Fruit fly (Drosophila melanogaster) whole organism, embryonic: ENCODE results near the gene CG14613.
A peak's percentile ranks its signal among the peaks of the same experiment; 100 is the strongest.

Experiments
- CG10274 ChIP-seq: fragments of 200-800 bp; sonication (Bioruptor generic); optimal IDR thresholded peaks from 3 replicates; lab custom pipeline; 2017; ENCODE audit warnings: missing biosample characterization, mild to moderate bottlenecking, missing genetic modification characterization
- CG12942 ChIP-seq: fragments of 200-800 bp; sonication (Bioruptor generic); optimal IDR thresholded peaks from 3 replicates; lab custom pipeline; 2016; ENCODE audit warnings: missing biosample characterization, missing genetic modification characterization
- CG14441 ChIP-seq: fragments of 200-800 bp; sonication (Bioruptor generic); IDR thresholded peaks from 2 replicates; pipeline ENCODE4 v1.3.6; 2022; ENCODE audit warnings: missing biosample characterization, missing genetic modification characterization
- CG14965 ChIP-seq: fragments of 200-800 bp; sonication (Bioruptor generic); optimal IDR thresholded peaks from 2 replicates; lab custom pipeline; 2016; ENCODE audit warnings: missing biosample characterization, missing genetic modification characterization, borderline replicate concordance
- CG15269 ChIP-seq: fragments of 200-800 bp; sonication (Bioruptor generic); optimal IDR thresholded peaks from 2 replicates; lab custom pipeline; 2018; ENCODE audit warnings: missing biosample characterization, mild to moderate bottlenecking, missing genetic modification characterization, moderate library complexity
- CG15696 ChIP-seq: fragments of 200-800 bp; sonication (Bioruptor generic); optimal IDR thresholded peaks from 2 replicates; lab custom pipeline; 2019; ENCODE audit warnings: missing biosample characterization, mild to moderate bottlenecking, missing genetic modification characterization, moderate library complexity
- CG17829 ChIP-seq: fragments of 200-800 bp; optimal IDR thresholded peaks from 2 replicates; lab custom pipeline; 2019; ENCODE audit warnings: missing biosample characterization, mild to moderate bottlenecking, missing genetic modification characterization, moderate library complexity
- CG1792 ChIP-seq: fragments of 200-800 bp; sonication (Bioruptor generic); optimal IDR thresholded peaks from 2 replicates; lab custom pipeline; 2016; ENCODE audit warnings: missing biosample characterization, missing genetic modification characterization
- CG18262 ChIP-seq: fragments of 200-800 bp; optimal IDR thresholded peaks from 3 replicates; lab custom pipeline; 2019; ENCODE audit warnings: missing biosample characterization, mild to moderate bottlenecking, missing genetic modification characterization, moderate library complexity
- CG33557 ChIP-seq: fragments of 200-800 bp; sonication (Bioruptor generic); optimal IDR thresholded peaks from 2 replicates; lab custom pipeline; 2019; ENCODE audit warnings: missing biosample characterization, mild to moderate bottlenecking, missing genetic modification characterization, moderate library complexity
- CG3847 ChIP-seq: fragments of 200-800 bp; sonication (Bioruptor generic); IDR thresholded peaks from 2 replicates; pipeline ENCODE4 v1.3.6; 2022; ENCODE audit warnings: missing biosample characterization, missing genetic modification characterization
- CG3995 ChIP-seq: fragments of 200-800 bp; sonication (Bioruptor generic); optimal IDR thresholded peaks from 3 replicates; lab custom pipeline; 2016; ENCODE audit warnings: missing biosample characterization, missing genetic modification characterization
- CG4854 ChIP-seq: fragments of 200-800 bp; sonication (Bioruptor generic); optimal IDR thresholded peaks from 2 replicates; lab custom pipeline; 2016; ENCODE audit warnings: missing biosample characterization, missing genetic modification characterization, inconsistent platforms
- CG5953 ChIP-seq: fragments of 200-800 bp; sonication (Bioruptor generic); IDR thresholded peaks from 2 replicates; pipeline ENCODE4 v1.3.6; 2022; ENCODE audit warnings: missing biosample characterization, missing genetic modification characterization
- CG6175 ChIP-seq: fragments of 200-800 bp; sonication (Bioruptor generic); IDR thresholded peaks from 3 replicates; pipeline ENCODE4 v1.3.6; 2022; ENCODE audit warnings: missing biosample characterization, missing genetic modification characterization
- CG8388 ChIP-seq: fragments of 200-800 bp; sonication (Bioruptor generic); optimal IDR thresholded peaks from 2 replicates; lab custom pipeline; 2019; ENCODE audit warnings: missing biosample characterization, mild to moderate bottlenecking, missing genetic modification characterization, moderate library complexity
- CG9437 ChIP-seq: fragments of 200-800 bp; sonication (Bioruptor generic); optimal IDR thresholded peaks from 2 replicates; lab custom pipeline; 2018; ENCODE audit warnings: missing biosample characterization, mild to moderate bottlenecking, missing genetic modification characterization
- CG9727 ChIP-seq: fragments of 200-800 bp; sonication (Bioruptor generic); optimal IDR thresholded peaks from 3 replicates; lab custom pipeline; 2017; ENCODE audit warnings: missing biosample characterization, mild to moderate bottlenecking, missing genetic modification characterization
- CkIIα-i1 ChIP-seq: fragments of 200-800 bp; sonication (Bioruptor generic); IDR thresholded peaks from 2 replicates; pipeline ENCODE4 v1.3.6; 2022; ENCODE audit warnings: missing biosample characterization, missing genetic modification characterization
- D19B ChIP-seq: fragments of 200-800 bp; sonication (Bioruptor generic); optimal IDR thresholded peaks from 2 replicates; lab custom pipeline; 2017; ENCODE audit warnings: missing biosample characterization, mild to moderate bottlenecking, missing genetic modification characterization
- Dll ChIP-seq: fragments of 200-800 bp; sonication (Bioruptor generic); IDR thresholded peaks from 4 replicates; pipeline ENCODE4 v1.3.6; 2022; ENCODE audit warnings: missing biosample characterization, missing genetic modification characterization; ENCODE audit not compliant: partially characterized antibody
- E2f1 ChIP-seq: fragments of 200-800 bp; sonication (Bioruptor generic); IDR thresholded peaks from 2 replicates; pipeline ENCODE4 v1.3.6; 2022; ENCODE audit warnings: missing biosample characterization, missing genetic modification characterization
- Hr78 ChIP-seq, 2 experiments: fragments of 200-800 bp in 1 of 2; fragments of >200 bp in 1 of 2; sonication (Bioruptor generic) in 1 of 2; optimal IDR thresholded peaks; 2 replicates each; lab custom pipeline; 2017 to 2019; ENCODE audit warnings: missing biosample characterization in 2 of 2, missing genetic modification characterization in 2 of 2, mild to moderate bottlenecking in 1 of 2, moderate library complexity in 1 of 2
- MESR4 ChIP-seq: fragments of 200-800 bp; sonication (Bioruptor generic); optimal IDR thresholded peaks from 2 replicates; lab custom pipeline; 2018; ENCODE audit warnings: missing biosample characterization, mild to moderate bottlenecking, missing genetic modification characterization, moderate library complexity
- MTF-1 ChIP-seq: fragments of 200-800 bp; sonication (Bioruptor generic); optimal IDR thresholded peaks from 2 replicates; lab custom pipeline; 2018; ENCODE audit warnings: missing biosample characterization, mild to moderate bottlenecking, missing genetic modification characterization, borderline replicate concordance
- Mad ChIP-seq: fragments of 200-800 bp; sonication (Bioruptor generic); optimal IDR thresholded peaks from 2 replicates; lab custom pipeline; 2016; ENCODE audit warnings: missing biosample characterization, missing genetic modification characterization
- Myb ChIP-seq: fragments of 200-800 bp; sonication (Bioruptor generic); optimal IDR thresholded peaks from 2 replicates; lab custom pipeline; 2016; ENCODE audit warnings: missing biosample characterization, missing genetic modification characterization
- NK7.1 ChIP-seq: fragments of 200-800 bp; sonication (Bioruptor generic); optimal IDR thresholded peaks from 3 replicates; lab custom pipeline; 2016; ENCODE audit warnings: missing biosample characterization, missing genetic modification characterization
- Nf-YA ChIP-seq: fragments of 200-800 bp; sonication (Bioruptor generic); IDR thresholded peaks from 2 replicates; pipeline ENCODE4 v1.3.6; 2022; ENCODE audit warnings: missing biosample characterization, missing genetic modification characterization
- Oli ChIP-seq: fragments of 200-800 bp; sonication (Bioruptor generic); optimal IDR thresholded peaks from 2 replicates; lab custom pipeline; 2018; ENCODE audit warnings: missing biosample characterization, mild to moderate bottlenecking, missing genetic modification characterization, moderate library complexity
- Rx ChIP-seq: fragments of 200-800 bp; sonication (Bioruptor generic); IDR thresholded peaks from 2 replicates; pipeline ENCODE4 v1.3.6; 2022; ENCODE audit warnings: missing biosample characterization, missing genetic modification characterization
- TFAM ChIP-seq: fragments of 200-800 bp; sonication (Bioruptor generic); optimal IDR thresholded peaks from 2 replicates; lab custom pipeline; 2017; ENCODE audit warnings: missing biosample characterization, missing genetic modification characterization, inconsistent platforms
- Usf ChIP-seq: fragments of 200-800 bp; sonication (Bioruptor generic); optimal IDR thresholded peaks from 2 replicates; lab custom pipeline; 2017; ENCODE audit warnings: missing genotype, missing biosample characterization, missing genetic modification characterization
- Vsx1 ChIP-seq: fragments of 200-800 bp; sonication (Bioruptor generic); optimal IDR thresholded peaks from 2 replicates; lab custom pipeline; 2017; ENCODE audit warnings: missing biosample characterization, mild to moderate bottlenecking, missing genetic modification characterization, missing genetic modification reagents
- ab ChIP-seq: fragments of 200-800 bp; sonication (Bioruptor generic); optimal IDR thresholded peaks from 2 replicates; lab custom pipeline; 2016; ENCODE audit warnings: missing biosample characterization, missing genetic modification characterization
- aop ChIP-seq: fragments of 200-800 bp; sonication (Bioruptor generic); IDR thresholded peaks from 2 replicates; pipeline ENCODE4 v1.3.6; 2022; ENCODE audit warnings: missing biosample characterization, missing genetic modification characterization
- br ChIP-seq: fragments of >200 bp; optimal IDR thresholded peaks from 2 replicates; lab custom pipeline; 2017
- ci ChIP-seq: fragments of 200-800 bp; sonication (Bioruptor generic); IDR thresholded peaks from 3 replicates; pipeline ENCODE4 v1.3.6; 2022; ENCODE audit warnings: missing biosample characterization, missing genetic modification characterization
- dati ChIP-seq: fragments of 200-800 bp; sonication (Bioruptor generic); IDR thresholded peaks from 2 replicates; pipeline ENCODE4 v1.3.6; 2022; ENCODE audit warnings: missing biosample characterization, missing genetic modification characterization
- dysf ChIP-seq: fragments of 200-800 bp; sonication (Bioruptor generic); IDR thresholded peaks from 3 replicates; pipeline ENCODE4 v1.3.6; 2022; ENCODE audit warnings: missing biosample characterization, missing genetic modification characterization
- esg ChIP-seq: fragments of 200-800 bp; sonication (Bioruptor generic); conservative IDR thresholded peaks from 2 replicates; pipeline ENCODE4 v1.3.6; 2022; ENCODE audit warnings: missing biosample characterization, missing genetic modification characterization
- fd64A ChIP-seq: fragments of 200-800 bp; sonication (Bioruptor generic); optimal IDR thresholded peaks from 3 replicates; lab custom pipeline; 2018; ENCODE audit warnings: missing biosample characterization, mild to moderate bottlenecking, missing genetic modification characterization
- fu2 ChIP-seq: fragments of 200-800 bp; sonication (Bioruptor generic); optimal IDR thresholded peaks from 2 replicates; lab custom pipeline; 2016; ENCODE audit warnings: missing biosample characterization, missing genetic modification characterization
- hkb ChIP-seq, 2 experiments: fragments of 200-800 bp in 1 of 2; fragments of >200 bp in 1 of 2; sonication (Bioruptor generic) in 1 of 2; IDR thresholded peaks in 1 of 2; optimal IDR thresholded peaks in 1 of 2; 2 replicates each; pipeline versions ENCODE4 v1.3.6 to Lab custom; 2017 to 2022; ENCODE audit warnings: missing biosample characterization in 1 of 2, missing genetic modification characterization in 1 of 2
- pros ChIP-seq: fragments of 200-800 bp; sonication (Bioruptor generic); optimal IDR thresholded peaks from 3 replicates; lab custom pipeline; 2019; ENCODE audit warnings: missing biosample characterization, mild to moderate bottlenecking, missing genetic modification characterization, moderate library complexity
- row ChIP-seq: fragments of 200-800 bp; sonication (Bioruptor generic); IDR thresholded peaks from 3 replicates; pipeline ENCODE4 v1.3.6; 2022; ENCODE audit warnings: missing biosample characterization, missing genetic modification characterization
- schlank ChIP-seq: fragments of 200-800 bp; sonication (Bioruptor generic); optimal IDR thresholded peaks from 2 replicates; lab custom pipeline; 2018; ENCODE audit warnings: missing biosample characterization, mild to moderate bottlenecking, missing genetic modification characterization
- sna ChIP-seq: fragments of 200-800 bp; sonication (Bioruptor generic); IDR thresholded peaks from 2 replicates; pipeline ENCODE4 v1.3.6; 2022; ENCODE audit warnings: missing biosample characterization, missing genetic modification characterization; ENCODE audit not compliant: partially characterized antibody
- stc ChIP-seq: fragments of 200-800 bp; sonication (Bioruptor generic); IDR thresholded peaks from 2 replicates; pipeline ENCODE4 v1.3.6; 2022; ENCODE audit warnings: missing biosample characterization, missing genetic modification characterization
- tin ChIP-seq: fragments of 200-800 bp; sonication (Bioruptor generic); optimal IDR thresholded peaks from 3 replicates; lab custom pipeline; 2016; ENCODE audit warnings: missing biosample characterization, missing genetic modification characterization
- yki ChIP-seq: fragments of >200 bp; optimal IDR thresholded peaks from 3 replicates; lab custom pipeline; 2018

CG14613 gene

dm6 chrX:22455509-22456179, 16.2 kb downstream of the CG14613 start, which contains the start of gene Usp2 (continued):
- TF ChIP-seq aop (GFP tag; lab: Robert Waterston, UW) (no peak), Dll (peak; percentile 25; the same call in 1 of the 4 replicates), CG33557 (GFP tag; lab: Kevin White, UChicago) (no peak), yki (lab: Kevin White, UChicago) (no peak), stc (GFP tag; lab: Robert Waterston, UW) (no peak), CG14965 (GFP tag; lab: Kevin White, UChicago) (no peak), CG10274 (no peak), TFAM (GFP tag; lab: Kevin White, UChicago) (no peak), CG18262 (no peak), CG3847 (GFP tag; lab: Robert Waterston, UW) (peak; percentile 38; the same call in 1 of the 2 replicates), fu2 (GFP tag; lab: Kevin White, UChicago) (no peak), E2f1 (no peak), br (lab: Kevin White, UChicago) (no peak), CG1792 (GFP tag; lab: Kevin White, UChicago) (no peak), Rx (GFP tag; lab: Robert Waterston, UW) (no peak), CG6175 (GFP tag; lab: Robert Waterston, UW) (no peak), tin (GFP tag; lab: Kevin White, UChicago) (no peak), dati (no peak), CG17829 (peak; percentile 26), CG15696 (tag; lab: Kevin White, UChicago) (no peak), ci (GFP tag; lab: Robert Waterston, UW) (no peak), esg (GFP tag; lab: Robert Waterston, UW) (no peak), hkb (optimal IDR thresholded peaks at IDR 0.05; lab: Kevin White, UChicago) (no peak), hkb (GFP tag; IDR thresholded peaks at IDR 0.05; lab: Robert Waterston, UW) (no peak), row (peak; percentile 71), CG3995 (GFP tag; lab: Kevin White, UChicago) (peak; percentile 96), NK7.1 (GFP tag; lab: Kevin White, UChicago) (no peak), Hr78 (GFP tag; optimal IDR thresholded peaks at IDR 0.05; lab: Kevin White, UChicago) (no peak), Usf (GFP tag; lab: Kevin White, UChicago) (no peak), Vsx1 (GFP tag; lab: Kevin White, UChicago) (no peak), CG9437 (GFP tag; lab: Kevin White, UChicago) (no peak), CG5953 (GFP tag; lab: Robert Waterston, UW) (no peak), CG14441 (no peak), fd64A (GFP tag; lab: Kevin White, UChicago) (no peak), CG9727 (GFP tag; lab: Kevin White, UChicago) (no peak), Myb (no peak), CG8388 (GFP tag; lab: Kevin White, UChicago) (no peak), Mad (GFP tag; lab: Kevin White, UChicago) (no peak), CG15269 (tag; lab: Kevin White, UChicago) (no peak), D19B (GFP tag; lab: Kevin White, UChicago) (no peak), Nf-YA (GFP tag; lab: Robert Waterston, UW) (no peak), MTF-1 (GFP tag; lab: Kevin White, UChicago) (no peak), MESR4 (no peak), CG12942 (GFP tag; lab: Kevin White, UChicago) (no peak), pros (GFP tag; lab: Kevin White, UChicago) (no peak), CG4854 (GFP tag; lab: Kevin White, UChicago) (no peak), dysf (no peak; the same call in 2 of the 3 replicates), sna (GFP tag; lab: Robert Waterston, UW) (no peak), schlank (tag; lab: Kevin White, UChicago) (no peak), Oli (tag; lab: Kevin White, UChicago) (no peak), CkIIα-i1 (GFP tag; lab: Robert Waterston, UW) (no peak), ab (GFP tag; lab: Kevin White, UChicago) (no peak)
